Worm (Caenorhabditis elegans) whole organism, midembryonic: Measurements from ENCODE around the gene F15H10.10.

Experiments
- T22C8.4 ChIP-seq: fragments of 200-800 bp; sonication (Bioruptor generic); IDR thresholded peaks from 2 replicates; pipeline ENCODE4 v1.3.6; 2022; ENCODE audit warnings: missing genetic modification characterization, missing compliant biosample characterization
- cog-1 ChIP-seq: sonication (generic microtip); optimal IDR thresholded peaks from 2 replicates; lab custom pipeline; 2016; ENCODE audit warnings: missing genetic modification characterization, missing compliant biosample characterization
- flt-1 ChIP-seq: fragments of 200-800 bp; sonication (Bioruptor generic); IDR thresholded peaks from 2 replicates; pipeline ENCODE4 v1.3.6; 2022; ENCODE audit warnings: missing genetic modification characterization, missing compliant biosample characterization
- klf-2 ChIP-seq: fragments of 200-800 bp; sonication (Bioruptor generic); conservative IDR thresholded peaks from 2 replicates; pipeline ENCODE4 v1.3.6; 2022; ENCODE audit warnings: missing genetic modification reagents, missing genetic modification characterization, missing compliant biosample characterization
- med-1 ChIP-seq: sonication (generic microtip); optimal IDR thresholded peaks from 2 replicates; lab custom pipeline; 2017; ENCODE audit warnings: missing genetic modification characterization, mild to moderate bottlenecking, missing compliant biosample characterization, antibody characterized with exemption, missing genetic modification reagents; ENCODE audit not compliant: insufficient read depth
- ref-1 ChIP-seq: fragments of 200-800 bp; sonication (Bioruptor generic); conservative IDR thresholded peaks from 2 replicates; pipeline ENCODE4 v1.3.6; 2022; ENCODE audit warnings: missing genetic modification reagents, missing genetic modification characterization, missing compliant biosample characterization
- tab-1 ChIP-seq: fragments of 200-800 bp; sonication (Bioruptor generic); IDR thresholded peaks from 2 replicates; pipeline ENCODE4 v1.3.6; 2022; ENCODE audit warnings: missing genetic modification characterization, missing compliant biosample characterization
- ztf-23 ChIP-seq: fragments of 200-800 bp; sonication (Bioruptor generic); IDR thresholded peaks from 2 replicates; pipeline ENCODE4 v1.3.6; 2022; ENCODE audit warnings: missing genetic modification reagents, missing genetic modification characterization, missing compliant biosample characterization
- ztf-29 ChIP-seq: fragments of 200-800 bp; sonication (Bioruptor generic); IDR thresholded peaks from 2 replicates; pipeline ENCODE4 v1.3.6; 2022; ENCODE audit warnings: missing genetic modification reagents, missing genetic modification characterization, missing compliant biosample characterization

The F15H10.10 gene

ce11 chrV:10379293-10379692 is 37.5 kb downstream of the F15H10.10 start, which contains the start of gene AC3.12:
Gene AC3.12, minus strand, starts transcription at chrV:10379393.
- TF ChIP-seq ref-1 (GFP tag; lab: Robert Waterston, UW) (no peak), flt-1 (no peak), klf-2 (GFP tag; lab: Robert Waterston, UW) (no peak), cog-1 (no peak), ztf-29 (no peak)

- no peak for TF ChIP-seq ref-1 (GFP tag; lab: Robert Waterston, UW)
- TF ChIP-seq T22C8.4: no peak
- no peak for TF ChIP-seq cog-1
Measured at ce11 chrV:10371951-10372350, 44.9 kb downstream of the F15H10.10 start, which contains the start of gene ugt-49. Gene ugt-49, plus strand, starts transcription at chrV:10372321.

- TF ChIP-seq flt-1: no peak
- no peak for TF ChIP-seq ztf-23 (GFP tag; lab: Robert Waterston, UW)
- TF ChIP-seq T22C8.4: no peak
- TF ChIP-seq med-1 (GFP tag; lab: Kevin White, UChicago): no peak
- TF ChIP-seq tab-1 (GFP tag; lab: Robert Waterston, UW): no peak
- TF ChIP-seq cog-1: no peak
- no peak for TF ChIP-seq ref-1 (GFP tag; lab: Robert Waterston, UW)
- no peak for TF ChIP-seq ztf-29
- TF ChIP-seq klf-2 (GFP tag; lab: Robert Waterston, UW): no peak
Measured at ce11 chrV:10371177-10371576, 45.6 kb downstream of the F15H10.10 start.

ce11 chrV:10368256-10368655 is 48.6 kb downstream of the F15H10.10 start, which contains the start of gene sri-20:
Gene sri-20, plus strand, starts transcription at chrV:10368556.
- TF ChIP-seq klf-2 (GFP tag; lab: Robert Waterston, UW) (no peak), flt-1 (no peak), cog-1 (no peak), ztf-23 (GFP tag; lab: Robert Waterston, UW) (no peak), T22C8.4 (no peak), tab-1 (GFP tag; lab: Robert Waterston, UW) (no peak), ztf-29 (no peak), ref-1 (GFP tag; lab: Robert Waterston, UW) (no peak), med-1 (GFP tag; lab: Kevin White, UChicago) (no peak)
